Fruit fly (Drosophila melanogaster) whole organism, adult: ENCODE measurements around the gene Bug22.

Experiments
- CG11617 ChIP-seq: fragments of 200-800 bp; sonication (Bioruptor generic); optimal IDR thresholded peaks from 2 replicates; lab custom pipeline; 2017; ENCODE audit warnings: mild to moderate bottlenecking, missing biosample characterization, missing genetic modification reagents, missing genetic modification characterization
- CG12768 ChIP-seq: fragments of 200-800 bp; sonication (Bioruptor generic); optimal IDR thresholded peaks from 2 replicates; lab custom pipeline; 2017; ENCODE audit warnings: missing biosample characterization, missing genetic modification characterization, mild to moderate bottlenecking, moderate library complexity, missing genetic modification reagents
- CG14711 ChIP-seq: fragments of 200-800 bp; sonication (Bioruptor generic); optimal IDR thresholded peaks from 2 replicates; lab custom pipeline; 2018; ENCODE audit warnings: missing biosample characterization, mild to moderate bottlenecking, missing genetic modification characterization, moderate library complexity
- CG1620 ChIP-seq: fragments of 200-800 bp; sonication (Bioruptor generic); optimal IDR thresholded peaks from 2 replicates; lab custom pipeline; 2016; ENCODE audit warnings: missing biosample characterization, missing genetic modification characterization
- CG33017 ChIP-seq: fragments of 200-800 bp; sonication (Bioruptor generic); optimal IDR thresholded peaks from 2 replicates; lab custom pipeline; 2018; ENCODE audit warnings: missing biosample characterization, mild to moderate bottlenecking, missing genetic modification characterization, moderate library complexity
- CG5204 ChIP-seq: fragments of 200-800 bp; sonication (Bioruptor generic); optimal IDR thresholded peaks from 2 replicates; lab custom pipeline; 2016; ENCODE audit warnings: missing biosample characterization, missing genetic modification characterization
- CG7045 ChIP-seq: fragments of 200-800 bp; sonication (Bioruptor generic); optimal IDR thresholded peaks from 2 replicates; lab custom pipeline; 2017; ENCODE audit warnings: missing biosample characterization, mild to moderate bottlenecking, missing genetic modification characterization
- CG7101 ChIP-seq: fragments of 200-800 bp; sonication (Bioruptor generic); optimal IDR thresholded peaks from 2 replicates; lab custom pipeline; 2018; ENCODE audit warnings: missing biosample characterization, mild to moderate bottlenecking, missing genetic modification characterization, moderate library complexity
- Clk ChIP-seq: fragments of 200-800 bp; sonication (Bioruptor generic); optimal IDR thresholded peaks from 2 replicates; lab custom pipeline; 2017; ENCODE audit warnings: missing biosample characterization, missing genetic modification characterization
- Crg-1 ChIP-seq: fragments of 200-800 bp; sonication (Bioruptor generic); optimal IDR thresholded peaks from 2 replicates; lab custom pipeline; 2016; ENCODE audit warnings: missing biosample characterization, missing genetic modification characterization
- Hr96 ChIP-seq: fragments of 200-800 bp; sonication (Bioruptor generic); optimal IDR thresholded peaks from 2 replicates; lab custom pipeline; 2016; ENCODE audit warnings: missing biosample characterization, missing genetic modification characterization
- Mnt ChIP-seq: fragments of 200-800 bp; sonication (Bioruptor generic); optimal IDR thresholded peaks from 2 replicates; lab custom pipeline; 2016; ENCODE audit warnings: missing biosample characterization, mild to moderate bottlenecking, missing genetic modification characterization
- bab1 ChIP-seq: fragments of 200-800 bp; sonication (Bioruptor generic); optimal IDR thresholded peaks from 3 replicates; lab custom pipeline; 2019; ENCODE audit warnings: missing biosample characterization, mild to moderate bottlenecking, missing genetic modification characterization, moderate library complexity
- cic ChIP-seq: fragments of 200-800 bp; sonication (Bioruptor generic); optimal IDR thresholded peaks from 2 replicates; lab custom pipeline; 2017; ENCODE audit warnings: missing biosample characterization, mild to moderate bottlenecking, missing genetic modification characterization, moderate library complexity
- cnc ChIP-seq, 2 experiments: fragments of >200 bp; optimal IDR thresholded peaks; 2 replicates each; lab custom pipeline; 2017
- kay ChIP-seq: fragments of 200-800 bp; sonication (Bioruptor generic); peaks from one replicate; lab custom pipeline; 2016; ENCODE audit warnings: missing biosample characterization, missing genetic modification characterization, borderline replicate concordance
- ovo ChIP-seq: fragments of 200-800 bp; sonication (Bioruptor generic); optimal IDR thresholded peaks from 2 replicates; lab custom pipeline; 2016; ENCODE audit warnings: missing biosample characterization, missing genetic modification characterization
- pad ChIP-seq: fragments of 200-800 bp; sonication (Bioruptor generic); optimal IDR thresholded peaks from 3 replicates; lab custom pipeline; 2017; ENCODE audit warnings: missing biosample characterization, missing genetic modification characterization, mild to moderate bottlenecking, moderate library complexity, missing genetic modification reagents
- tj ChIP-seq: fragments of 200-800 bp; sonication (Bioruptor generic); optimal IDR thresholded peaks from 3 replicates; lab custom pipeline; 2017; ENCODE audit warnings: missing biosample characterization, mild to moderate bottlenecking, missing genetic modification characterization, moderate library complexity
- toe ChIP-seq: fragments of 200-800 bp; sonication (Bioruptor generic); optimal IDR thresholded peaks from 2 replicates; lab custom pipeline; 2016; ENCODE audit warnings: missing biosample characterization, missing genetic modification characterization

Gene Bug22

DNA sequence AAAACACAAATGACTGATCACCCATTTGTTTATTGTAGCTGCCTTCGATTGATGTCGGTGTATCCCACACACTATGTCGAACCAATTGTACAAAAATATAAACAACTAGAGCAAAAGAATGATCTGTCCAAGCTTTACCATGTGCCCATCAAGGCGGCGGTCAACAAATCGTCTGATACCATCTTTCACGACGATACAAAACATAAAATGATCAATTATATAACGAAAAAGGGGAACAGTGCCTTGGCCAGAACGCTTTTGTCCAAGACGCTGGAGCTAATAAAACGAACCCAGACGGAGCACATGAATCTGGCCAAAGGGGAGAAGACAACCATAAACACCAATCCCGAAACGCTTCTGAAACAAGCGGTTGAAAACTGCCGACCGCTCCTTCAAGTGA lies 43.9 kb downstream of the Bug22 start:
- TF ChIP-seq CG11617 (GFP tag; lab: Kevin White, UChicago) (no peak), bab1 (GFP tag; lab: Kevin White, UChicago) (no peak), Clk (GFP tag; lab: Kevin White, UChicago) (no peak), cnc (optimal IDR thresholded peaks at IDR 0.05; lab: Kevin White, UChicago) (no peak), CG12768 (GFP tag; lab: Kevin White, UChicago) (no peak), CG7045 (GFP tag; lab: Kevin White, UChicago) (no peak), Mnt (GFP tag; lab: Kevin White, UChicago) (no peak), CG33017 (no peak), CG7101 (tag; lab: Kevin White, UChicago) (no peak), CG5204 (GFP tag; lab: Kevin White, UChicago) (no peak)

DNA sequence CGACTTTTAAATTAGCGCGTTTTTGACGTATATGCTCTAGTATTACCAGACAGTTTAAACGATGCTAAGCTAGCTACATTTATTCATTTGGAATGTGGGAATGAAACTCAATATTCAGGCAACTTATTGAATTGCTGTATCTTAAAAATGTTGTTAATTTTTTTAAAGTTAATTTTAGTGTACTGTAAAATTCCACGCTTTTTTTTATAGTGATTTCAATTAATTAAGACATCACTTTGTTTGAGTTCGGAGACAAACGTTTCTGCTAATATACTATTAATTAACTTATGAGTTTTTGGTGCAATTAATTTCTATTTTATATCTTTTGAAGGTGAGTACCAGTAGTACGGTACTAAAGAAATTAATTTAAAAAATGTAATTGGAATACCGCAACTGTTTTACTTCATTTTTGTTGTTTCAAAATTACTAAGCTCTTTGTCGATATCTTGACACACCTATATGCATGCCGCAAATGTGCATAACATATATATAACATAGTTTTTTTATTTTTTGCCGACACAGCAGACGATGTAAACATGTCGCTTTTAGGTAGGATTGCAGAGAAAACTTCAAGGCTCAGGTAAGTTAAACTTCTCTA lies 44.4 kb downstream of the Bug22 start, which contains the start of the genes Cdk1 and mRpS7:
Cdk1 (minus strand) TSS at position 55 of the 598 bp plus-strand sequence.
mRpS7 (plus strand) TSS at position 455 of the 598 bp plus-strand sequence.
- peak; percentile 40 for TF ChIP-seq tj (GFP tag; lab: Kevin White, UChicago)
- peak; percentile 74 for TF ChIP-seq CG7045 (GFP tag; lab: Kevin White, UChicago)
- TF ChIP-seq Clk (GFP tag; lab: Kevin White, UChicago) = peak; percentile 36
- TF ChIP-seq CG5204 (GFP tag; lab: Kevin White, UChicago) = no peak
- TF ChIP-seq toe (GFP tag; lab: Kevin White, UChicago) = no peak
- TF ChIP-seq CG12768 (GFP tag; lab: Kevin White, UChicago) = peak; percentile 62
- peak; percentile 64 for TF ChIP-seq CG7101 (tag; lab: Kevin White, UChicago)
- peak; percentile 82 for TF ChIP-seq kay (GFP tag; lab: Kevin White, UChicago)
- peak; percentile 40 for TF ChIP-seq CG1620 (GFP tag; lab: Kevin White, UChicago)
- peak; percentile 37 for TF ChIP-seq pad (GFP tag; lab: Kevin White, UChicago)
- peak; percentile 9 for TF ChIP-seq bab1 (GFP tag; lab: Kevin White, UChicago)
- TF ChIP-seq CG33017 = peak; percentile 52
- TF ChIP-seq Mnt (GFP tag; lab: Kevin White, UChicago) = peak; percentile 34
- TF ChIP-seq cnc (optimal IDR thresholded peaks at IDR 0.05; lab: Kevin White, UChicago) = no peak
- TF ChIP-seq cic = no peak
- no peak for TF ChIP-seq Hr96 (GFP tag; lab: Kevin White, UChicago)
- peak; percentile 59 for TF ChIP-seq CG14711 (tag; lab: Kevin White, UChicago)
- peak; percentile 74 for TF ChIP-seq CG11617 (GFP tag; lab: Kevin White, UChicago)
- TF ChIP-seq ovo = no peak
- TF ChIP-seq Crg-1 = peak; percentile 21

DNA sequence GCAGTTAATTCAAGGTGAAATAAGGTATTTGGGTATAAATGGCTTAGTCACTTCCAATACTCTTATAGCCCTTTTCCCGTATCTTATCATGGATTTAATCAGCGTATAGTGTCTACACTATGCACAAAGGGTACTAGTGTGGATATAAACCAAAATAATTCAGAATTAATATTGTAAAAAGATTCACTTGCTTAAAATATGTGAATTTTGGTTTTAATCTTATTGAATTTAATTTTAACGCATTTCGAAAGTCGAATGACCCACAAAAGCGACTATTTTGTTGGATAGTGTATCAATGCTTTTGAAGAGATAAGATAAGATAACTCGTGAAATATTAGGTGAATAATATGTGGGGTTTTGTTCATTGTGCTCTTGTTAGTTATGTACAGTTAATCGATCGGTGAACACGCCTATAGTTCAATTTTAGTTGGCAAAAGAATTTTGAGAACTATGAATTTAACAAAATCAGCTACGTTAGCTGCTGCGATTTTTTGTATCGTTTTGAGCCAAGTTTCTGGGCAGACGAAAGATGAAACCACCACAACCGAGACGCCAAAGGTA lies 48.7 kb downstream of the Bug22 start, which contains the start of gene CG5096:
CG5096 (plus strand) TSS at position 374 of the 561 bp plus-strand sequence.
- TF ChIP-seq CG11617 (GFP tag; lab: Kevin White, UChicago) (peak; percentile 92), Mnt (GFP tag; lab: Kevin White, UChicago) (peak; percentile 56), kay (GFP tag; lab: Kevin White, UChicago) (peak; percentile 97), cic (peak; percentile 86), CG33017 (peak; percentile 96), CG7045 (GFP tag; lab: Kevin White, UChicago) (peak; percentile 82), ovo (no peak), Crg-1 (peak; percentile 55), Clk (GFP tag; lab: Kevin White, UChicago) (peak; percentile 63), toe (GFP tag; lab: Kevin White, UChicago) (no peak), CG14711 (tag; lab: Kevin White, UChicago) (peak; percentile 90), tj (GFP tag; lab: Kevin White, UChicago) (peak; percentile 46), CG5204 (GFP tag; lab: Kevin White, UChicago) (no peak), Hr96 (GFP tag; lab: Kevin White, UChicago) (no peak), pad (GFP tag; lab: Kevin White, UChicago) (peak; percentile 71), bab1 (GFP tag; lab: Kevin White, UChicago) (no peak), CG12768 (GFP tag; lab: Kevin White, UChicago) (peak; percentile 92), cnc (optimal IDR thresholded peaks at IDR 0.05; lab: Kevin White, UChicago) (peak in 1 of 2 experiments; percentile 27), CG1620 (GFP tag; lab: Kevin White, UChicago) (no peak), CG7101 (tag; lab: Kevin White, UChicago) (peak; percentile 96)
